Fruit fly (Drosophila melanogaster): ENCODE results near the gene AIF.

Gene AIF

dm6 chr2L:2163568-2163953, 12.0 kb downstream of the AIF start (continued):
- TF ChIP-seq Eip75B (GFP tag; optimal IDR thresholded peaks at IDR 0.05) = peak; percentile 95
- TF ChIP-seq Sox14 (GFP tag; optimal IDR thresholded peaks at IDR 0.05) = peak; percentile 98
- TF ChIP-seq salr (GFP tag; optimal IDR thresholded peaks at IDR 0.05) = peak; percentile 68 to 95
- peak; percentile 94 for TF ChIP-seq cyc (GFP tag; optimal IDR thresholded peaks at IDR 0.05)
- TF ChIP-seq CG11902 (GFP tag; optimal IDR thresholded peaks at IDR 0.05) = peak; percentile 90
- TF ChIP-seq Eip78C (GFP tag) = peak; percentile 96
- TF ChIP-seq Sox15 (GFP tag; optimal IDR thresholded peaks at IDR 0.05) = peak; percentile 88
- peak; percentile 79 for TF ChIP-seq Lpt (GFP tag; optimal IDR thresholded peaks at IDR 0.05)
- TF ChIP-seq CG11294 (GFP tag; IDR thresholded peaks at IDR 0.05) = peak; percentile 86
- TF ChIP-seq CG6163 (GFP tag; IDR thresholded peaks at IDR 0.05) = peak; percentile 97
- peak; percentile 89 for TF ChIP-seq CG7368 (GFP tag; optimal IDR thresholded peaks at IDR 0.05)
- peak; percentile 85 for TF ChIP-seq Eip93F (GFP tag; optimal IDR thresholded peaks at IDR 0.05)
- peak; percentile 92 for TF ChIP-seq pdm3 (GFP tag; optimal IDR thresholded peaks at IDR 0.05)
- TF ChIP-seq esn (GFP tag; optimal IDR thresholded peaks at IDR 0.05) = peak; percentile 97
- no peak for TF ChIP-seq Hr38 (GFP tag; optimal IDR thresholded peaks at IDR 0.05)
- peak; percentile 93 for TF ChIP-seq achi (GFP tag; optimal IDR thresholded peaks at IDR 0.05)
- TF ChIP-seq ss (GFP tag; optimal IDR thresholded peaks at IDR 0.05) = peak; percentile 94 to 99
- TF ChIP-seq CG3032 (tag; optimal IDR thresholded peaks at IDR 0.05) = peak; percentile 95
- peak; percentile 92 for TF ChIP-seq CG6854 (GFP tag; optimal IDR thresholded peaks at IDR 0.05)
- peak; percentile 98 for TF ChIP-seq svp (GFP tag)
- TF ChIP-seq fkh (GFP tag; optimal IDR thresholded peaks at IDR 0.05) = peak; percentile 35
- TF ChIP-seq CG31627 (GFP tag; optimal IDR thresholded peaks at IDR 0.05) = peak; percentile 95
- TF ChIP-seq Ets21C (GFP tag; optimal IDR thresholded peaks at IDR 0.05) = peak; percentile 87
- TF ChIP-seq CG1621 (tag; optimal IDR thresholded peaks at IDR 0.05) = peak; percentile 96
- peak; percentile 92 for TF ChIP-seq CG6792 (GFP tag; optimal IDR thresholded peaks at IDR 0.05)
- TF ChIP-seq CG34406 (GFP tag; optimal IDR thresholded peaks at IDR 0.05) = peak; percentile 89
- peak; percentile 92 for TF ChIP-seq dsx (GFP tag; optimal IDR thresholded peaks at IDR 0.05; ENCODE audit: poor library complexity, severe bottlenecking)

DNA sequence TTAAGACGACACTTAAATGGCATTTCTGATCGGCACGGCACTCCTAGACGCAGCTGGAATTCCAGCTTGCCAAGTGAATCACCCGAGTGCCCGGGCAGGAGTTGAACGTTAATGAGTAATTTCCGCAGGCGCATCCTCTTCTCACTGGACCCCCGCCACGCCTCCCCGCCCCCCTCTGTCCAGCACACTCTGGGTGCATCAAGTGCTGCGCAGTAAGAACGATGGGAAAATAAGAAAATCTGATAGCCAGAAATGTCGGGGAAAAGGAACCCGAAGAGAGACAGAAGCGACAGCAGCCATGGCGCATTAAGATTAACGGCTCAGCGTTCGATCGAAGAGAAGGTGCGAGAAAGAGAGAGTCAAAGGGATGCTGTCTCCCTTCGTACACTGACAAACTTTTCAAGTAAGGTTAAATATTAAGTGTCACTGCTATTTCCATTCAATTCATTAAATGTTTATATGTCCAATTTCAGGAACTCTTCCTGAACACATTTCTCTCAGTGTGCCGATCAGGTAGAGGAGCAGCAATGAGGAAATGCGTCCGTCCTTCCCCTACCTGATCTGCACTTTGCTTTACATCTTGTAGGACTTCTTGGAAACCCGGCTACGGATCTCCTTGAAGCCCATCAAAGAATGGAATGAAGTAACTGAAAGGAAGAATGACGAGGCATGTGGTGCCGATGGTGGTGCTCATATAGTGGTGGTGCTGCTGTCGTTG, 13.1 kb downstream of the AIF start:
- TF ChIP-seq lz (GFP tag; optimal IDR thresholded peaks at IDR 0.05) = peak; percentile 94
- TF ChIP-seq Gug (GFP tag; IDR thresholded peaks at IDR 0.05) = peak; percentile 66
- TF ChIP-seq CG4318 (GFP tag; optimal IDR thresholded peaks at IDR 0.05) = peak; percentile 19
- peak; percentile 97 for TF ChIP-seq spab (GFP tag; optimal IDR thresholded peaks at IDR 0.05)
- peak; percentile 85 for TF ChIP-seq pdm3 (GFP tag; optimal IDR thresholded peaks at IDR 0.05)
- no peak for TF ChIP-seq Hr38 (GFP tag; optimal IDR thresholded peaks at IDR 0.05)
- peak; percentile 61 for TF ChIP-seq CG15336 (GFP tag; IDR thresholded peaks at IDR 0.05)
- TF ChIP-seq CG6163 (GFP tag; IDR thresholded peaks at IDR 0.05) = peak; percentile 95
- TF ChIP-seq eg (GFP tag; IDR thresholded peaks at IDR 0.05) = peak; percentile 56; the same call in 2 of the 3 replicates
- TF ChIP-seq CG10631 (GFP tag; optimal IDR thresholded peaks at IDR 0.05) = peak; percentile 91
- peak; percentile 84 for TF ChIP-seq Lpt (GFP tag; optimal IDR thresholded peaks at IDR 0.05)
- TF ChIP-seq Sox15 (GFP tag; optimal IDR thresholded peaks at IDR 0.05) = peak; percentile 89
- peak; percentile 88 for TF ChIP-seq achi (GFP tag; optimal IDR thresholded peaks at IDR 0.05)
- peak; percentile 24 for TF ChIP-seq Hr4 (GFP tag; optimal IDR thresholded peaks at IDR 0.05)
- peak; percentile 86 for TF ChIP-seq CG7368 (GFP tag; optimal IDR thresholded peaks at IDR 0.05)
- peak; percentile 96 for TF ChIP-seq CG6808 (GFP tag; optimal IDR thresholded peaks at IDR 0.05)
- TF ChIP-seq CG8119 (GFP tag; IDR thresholded peaks at IDR 0.05) = peak; percentile 62; the same call in 2 of the 3 replicates
- TF ChIP-seq esn (GFP tag; optimal IDR thresholded peaks at IDR 0.05) = peak; percentile 94
- peak; percentile 83 for TF ChIP-seq OdsH (GFP tag; optimal IDR thresholded peaks at IDR 0.05)
- peak; percentile 91 for TF ChIP-seq Sox14 (GFP tag; optimal IDR thresholded peaks at IDR 0.05)
- peak; percentile 92 for TF ChIP-seq CG6792 (GFP tag; optimal IDR thresholded peaks at IDR 0.05)
- TF ChIP-seq ss (GFP tag; optimal IDR thresholded peaks at IDR 0.05) = peak; percentile 97
- TF ChIP-seq CG16779 (tag; optimal IDR thresholded peaks at IDR 0.05) = peak; percentile 75
- TF ChIP-seq cyc (GFP tag; optimal IDR thresholded peaks at IDR 0.05) = peak; percentile 96
- TF ChIP-seq acj6 (GFP tag; optimal IDR thresholded peaks at IDR 0.05) = peak; percentile 93
- peak; percentile 98 for TF ChIP-seq Eip78C (GFP tag)
- TF ChIP-seq Blimp-1 (GFP tag; optimal IDR thresholded peaks at IDR 0.05) = peak; percentile 86
- peak; percentile 84 for TF ChIP-seq CG11902 (GFP tag; optimal IDR thresholded peaks at IDR 0.05)
- no peak for TF ChIP-seq fkh (GFP tag; optimal IDR thresholded peaks at IDR 0.05)
- TF ChIP-seq CG32006 (GFP tag; optimal IDR thresholded peaks at IDR 0.05) = peak; percentile 59
- TF ChIP-seq Hr39 (GFP tag; optimal IDR thresholded peaks at IDR 0.05) = peak; percentile 95
- peak; percentile 96 for TF ChIP-seq CG3919 (GFP tag; optimal IDR thresholded peaks at IDR 0.05)
- TF ChIP-seq CG6276 (GFP tag; optimal IDR thresholded peaks at IDR 0.05) = peak; percentile 39
- TF ChIP-seq CG31627 (GFP tag; optimal IDR thresholded peaks at IDR 0.05) = peak; percentile 93
- peak; percentile 88 for TF ChIP-seq CG11762 (GFP tag; optimal IDR thresholded peaks at IDR 0.05; ENCODE audit: insufficient read depth)
